Worm (Caenorhabditis elegans) whole organism, late embryonic: ENCODE measurements around the gene F49C5.3.

Source experiments
- ama-1 ChIP-seq: fragments of 150-350 bp; optimal IDR thresholded peaks from 2 replicates; lab custom pipeline; 2014
- dmd-4 ChIP-seq: sonication (generic microtip); optimal IDR thresholded peaks from 2 replicates; lab custom pipeline; 2016; ENCODE audit warnings: borderline replicate concordance, missing genetic modification characterization, missing compliant biosample characterization
- fkh-6 ChIP-seq: sonication (generic microtip); optimal IDR thresholded peaks from 2 replicates; lab custom pipeline; 2016; ENCODE audit warnings: missing genetic modification characterization, missing compliant biosample characterization
- hlh-30 ChIP-seq: sonication (generic microtip); optimal IDR thresholded peaks from 2 replicates; lab custom pipeline; 2017; ENCODE audit warnings: antibody characterized with exemption, missing genetic modification characterization, missing compliant biosample characterization; ENCODE audit not compliant: insufficient read depth
- hlh-6 ChIP-seq: sonication (generic microtip); optimal IDR thresholded peaks from 2 replicates; lab custom pipeline; 2016; ENCODE audit warnings: missing genotype, missing genetic modification characterization, missing compliant biosample characterization
- nfya-1 ChIP-seq: sonication (generic microtip); optimal IDR thresholded peaks from 2 replicates; lab custom pipeline; 2017; ENCODE audit warnings: missing genetic modification characterization, mild to moderate bottlenecking, missing compliant biosample characterization, antibody characterized with exemption, moderate library complexity
- nhr-11 ChIP-seq: fragments of 150-350 bp; optimal IDR thresholded peaks from 2 replicates; lab custom pipeline; 2014; ENCODE audit warnings: missing biosample characterization, missing genetic modification characterization
- syd-9 ChIP-seq: sonication (generic microtip); optimal IDR thresholded peaks from 2 replicates; lab custom pipeline; 2016; ENCODE audit warnings: mild to moderate bottlenecking, missing genetic modification characterization, moderate library complexity, missing compliant biosample characterization
- unc-3 ChIP-seq, 2 experiments: fragments of 200-800 bp in 1 of 2; sonication (Bioruptor generic) in 1 of 2; sonication (generic microtip) in 1 of 2; conservative IDR thresholded peaks in 1 of 2; optimal IDR thresholded peaks in 1 of 2; 2 replicates each; pipeline versions ENCODE4 v1.3.6 to Lab custom; 2016 to 2022; ENCODE audit warnings: missing compliant biosample characterization in 2 of 2, missing genetic modification characterization in 2 of 2, missing genetic modification reagents in 1 of 2

DNA sequence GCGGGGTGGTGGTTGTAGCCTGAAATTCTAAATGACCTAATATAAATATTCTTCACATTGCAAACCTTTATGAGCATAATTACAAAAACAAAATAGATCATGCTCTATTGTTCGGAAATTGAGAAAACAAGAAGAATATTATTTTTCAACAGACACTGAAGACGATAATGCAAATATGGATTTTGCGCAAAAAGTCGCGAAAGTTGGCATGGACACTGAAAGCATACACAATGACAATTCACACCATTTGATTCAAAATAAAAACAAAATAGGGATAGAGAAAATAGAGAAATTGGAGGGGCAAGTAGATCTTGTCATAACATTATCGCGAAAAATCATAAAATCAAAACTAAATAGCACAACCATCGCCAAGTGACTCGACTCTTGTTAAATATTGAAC is 36.5 kb downstream of the F49C5.3 start, which contains the start of gene Y38E10A.35:
- TF ChIP-seq nfya-1 (no peak), fkh-6 (tag; lab: Kevin White, UChicago) (no peak), hlh-30 (tag; lab: Kevin White, UChicago) (no peak), hlh-6 (tag; lab: Kevin White, UChicago) (no peak), nhr-11 (tag; lab: Kevin White, UChicago) (no peak), syd-9 (tag; lab: Kevin White, UChicago) (no peak), dmd-4 (no peak), unc-3 (GFP tag; conservative IDR thresholded peaks at IDR 0.05; lab: Robert Waterston, UW) (no peak), unc-3 (tag; optimal IDR thresholded peaks at IDR 0.05; lab: Kevin White, UChicago) (no peak), ama-1 (lab: Kevin White, UChicago) (no peak)
